Worm (Caenorhabditis elegans): ENCODE data around the gene alh-3.
A peak's percentile ranks its signal among the peaks of the same experiment; 100 is the strongest.

alh-3 gene

DNA sequence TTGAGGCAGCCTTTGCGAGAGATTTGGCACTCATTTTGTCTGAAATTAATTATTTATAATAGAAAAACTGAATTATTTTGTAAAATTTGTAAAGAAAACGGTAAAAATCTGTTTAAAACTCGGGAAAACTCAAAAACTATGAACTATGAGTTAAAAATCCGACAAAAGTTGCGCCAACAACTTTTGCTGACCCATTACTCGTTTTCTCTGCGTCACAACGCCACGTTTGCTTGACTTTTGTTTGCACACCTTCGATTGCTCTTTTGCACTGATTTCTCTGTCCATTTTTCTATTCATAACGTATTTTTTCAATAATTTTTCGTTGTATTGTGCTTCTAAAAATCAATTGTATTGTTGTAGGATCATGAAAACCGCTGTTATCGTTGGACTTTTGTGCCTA lies 13.8 kb downstream of the alh-3 start, which contains the start of gene fkb-1 (continued):
- no peak for TF ChIP-seq snpc-4 (GFP tag; optimal IDR thresholded peaks at IDR 0.05)
- peak in 1 of 4 experiments; percentile 2 for TF ChIP-seq snpc-4 (tag; optimal IDR thresholded peaks at IDR 0.05)
- no peak for TF ChIP-seq madf-8 (GFP tag; conservative IDR thresholded peaks at IDR 0.05)
- no peak for TF ChIP-seq rcor-1 (GFP tag; IDR thresholded peaks at IDR 0.05)
- TF ChIP-seq nfya-2 (GFP tag; IDR thresholded peaks at IDR 0.05) = no peak
- TF ChIP-seq cebp-1 (GFP tag; IDR thresholded peaks at IDR 0.05) = no peak
- TF ChIP-seq cebp-1 (tag; optimal IDR thresholded peaks at IDR 0.05) = peak; percentile 47
- TF ChIP-seq dox-1 (GFP tag; IDR thresholded peaks at IDR 0.05) = peak; percentile 60
- no peak for TF ChIP-seq tbx-9 (tag; optimal IDR thresholded peaks at IDR 0.05; ENCODE audit: borderline replicate concordance)
- TF ChIP-seq unc-130 (GFP tag; optimal IDR thresholded peaks at IDR 0.05) = no peak
- no peak for TF ChIP-seq F22D6.2 (tag; optimal IDR thresholded peaks at IDR 0.05)
- TF ChIP-seq let-607 (tag; optimal IDR thresholded peaks at IDR 0.05) = peak; percentile 67 to 79
- TF ChIP-seq egl-44 (GFP tag; IDR thresholded peaks at IDR 0.05) = no peak
- TF ChIP-seq bed-2 (GFP tag; IDR thresholded peaks at IDR 0.05) = no peak
- TF ChIP-seq unc-62 (GFP tag; optimal IDR thresholded peaks at IDR 0.05) = no peak
- no peak for TF ChIP-seq F49E8.2 (tag; optimal IDR thresholded peaks at IDR 0.05; ENCODE audit: insufficient read depth)
- TF ChIP-seq nfyb-1 (GFP tag; IDR thresholded peaks at IDR 0.05) = no peak
- no peak for TF ChIP-seq aptf-2 (GFP tag; conservative IDR thresholded peaks at IDR 0.05)
- no peak for TF ChIP-seq hmg-20 (GFP tag; IDR thresholded peaks at IDR 0.05)
- TF ChIP-seq ztf-6 (GFP tag; IDR thresholded peaks at IDR 0.05) = no peak
- no peak for TF ChIP-seq Y53G8AR.9 (GFP tag; conservative IDR thresholded peaks at IDR 0.05)
- peak; percentile 46; the same call in 1 of the 2 replicates for TF ChIP-seq hmg-1.2 (GFP tag; IDR thresholded peaks at IDR 0.05)
- no peak for TF ChIP-seq Y56A3A.18 (GFP tag; IDR thresholded peaks at IDR 0.05)
- TF ChIP-seq nhr-80 (tag; optimal IDR thresholded peaks at IDR 0.05) = peak; percentile 48
- TF ChIP-seq ama-1 (optimal IDR thresholded peaks at IDR 0.05) = no peak
- no peak for TF ChIP-seq ama-1 (GFP tag; optimal IDR thresholded peaks at IDR 0.05)
- peak in 1 of 3 experiments; percentile 50 for TF ChIP-seq lin-35 (GFP tag; optimal IDR thresholded peaks at IDR 0.05)
- TF ChIP-seq ceh-100 (GFP tag; IDR thresholded peaks at IDR 0.05) = no peak
- TF ChIP-seq snpc-1.1 (tag; optimal IDR thresholded peaks at IDR 0.05; ENCODE audit: insufficient read depth) = no peak
- TF ChIP-seq mcd-1 (GFP tag; IDR thresholded peaks at IDR 0.05) = peak; percentile 54
- no peak for TF ChIP-seq ceh-58 (GFP tag; IDR thresholded peaks at IDR 0.05)
- no peak for TF ChIP-seq athp-1 (tag; optimal IDR thresholded peaks at IDR 0.05)
- TF ChIP-seq gei-17 (GFP tag; optimal IDR thresholded peaks at IDR 0.05) = no peak

DNA sequence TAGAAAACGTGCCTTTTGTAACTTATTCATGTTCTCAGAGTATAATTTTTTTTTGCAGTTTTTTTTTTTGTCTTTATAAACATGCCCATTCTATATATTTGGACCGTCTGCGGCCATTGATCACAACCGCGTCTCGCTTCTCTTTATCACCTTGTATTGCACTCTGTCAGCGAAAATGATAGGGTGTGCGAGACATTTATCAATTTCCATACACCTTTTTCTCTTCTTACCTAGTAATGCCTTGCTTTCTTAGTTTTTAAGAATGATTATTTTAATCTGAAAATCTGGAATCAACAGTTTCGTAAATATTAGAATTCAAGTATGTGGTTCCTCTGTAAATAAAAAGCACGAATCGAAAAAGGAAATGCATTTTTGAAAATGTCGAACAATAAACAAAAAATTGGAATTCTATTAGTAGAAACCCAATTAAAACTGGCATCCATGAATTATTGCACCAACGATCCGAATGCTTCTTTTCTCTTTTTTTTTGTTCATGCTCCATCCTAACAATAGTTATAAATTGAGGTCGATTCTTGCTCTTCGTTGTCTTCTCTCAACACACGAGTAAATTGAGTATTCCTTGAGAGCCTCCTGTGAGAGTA lies 14.8 kb downstream of the alh-3 start:
- TF ChIP-seq mcd-1 (GFP tag; IDR thresholded peaks at IDR 0.05) (no peak), F49E8.2 (tag; optimal IDR thresholded peaks at IDR 0.05; ENCODE audit: insufficient read depth) (peak; percentile 24), snpc-3.4 (tag; optimal IDR thresholded peaks at IDR 0.05) (no peak), nfyb-1 (GFP tag; IDR thresholded peaks at IDR 0.05) (no peak; the same call in 1 of the 2 replicates), zim-3 (tag; optimal IDR thresholded peaks at IDR 0.05) (no peak), ztf-18 (tag; optimal IDR thresholded peaks at IDR 0.05) (peak; percentile 7), Y95B8A.8 (GFP tag; IDR thresholded peaks at IDR 0.05) (no peak), ekl-4 (GFP tag; IDR thresholded peaks at IDR 0.05) (0 out of 2 replicates have a peak, but pooled peaks have one; percentile 16), akir-1 (GFP tag; optimal IDR thresholded peaks at IDR 0.05) (no peak), mel-28 (tag; optimal IDR thresholded peaks at IDR 0.05; ENCODE audit: borderline replicate concordance) (no peak), nhr-90 (tag; optimal IDR thresholded peaks at IDR 0.05) (no peak), nhr-80 (tag; optimal IDR thresholded peaks at IDR 0.05) (peak; percentile 67), hsf-1 (GFP tag; IDR thresholded peaks at IDR 0.05) (peak; percentile 35; the same call in 1 of the 2 replicates), athp-1 (tag; optimal IDR thresholded peaks at IDR 0.05) (peak; percentile 16), ceh-91 (GFP tag; IDR thresholded peaks at IDR 0.05) (no peak), tbp1 (GFP tag; optimal IDR thresholded peaks at IDR 0.05) (peak; percentile 7), B0336.3 (GFP tag; IDR thresholded peaks at IDR 0.05) (peak; percentile 71), madf-6 (GFP tag; IDR thresholded peaks at IDR 0.05) (peak; percentile 52; the same call in 1 of the 2 replicates), xnd-1 (tag; optimal IDR thresholded peaks at IDR 0.05) (no peak), him-1 (tag; optimal IDR thresholded peaks at IDR 0.05) (no peak)

Measured in whole organism, young adult.